Worm (Caenorhabditis elegans) whole organism, L2 larva: Measurements from ENCODE around the gene elo-1.

Experiments
- C34F6.9 ChIP-seq: fragments of 150-350 bp; optimal IDR thresholded peaks from 2 replicates; lab custom pipeline; 2014; ENCODE audit warnings: missing biosample characterization, missing genetic modification characterization
- F13H6.1 ChIP-seq: sonication (generic microtip); optimal IDR thresholded peaks from 2 replicates; lab custom pipeline; 2016; ENCODE audit warnings: missing genetic modification characterization, missing compliant biosample characterization
- R02D3.7 ChIP-seq: fragments of 150-350 bp; optimal IDR thresholded peaks from 2 replicates; lab custom pipeline; 2014; ENCODE audit warnings: missing biosample characterization, missing genetic modification characterization
- Y55F3AM.14 ChIP-seq: fragments of 200-800 bp; sonication (Bioruptor generic); optimal IDR thresholded peaks from 2 replicates; lab custom pipeline; 2018; ENCODE audit warnings: mild to moderate bottlenecking, missing genetic modification characterization, missing compliant biosample characterization
- ZK546.5 ChIP-seq: sonication (generic microtip); optimal IDR thresholded peaks from 2 replicates; lab custom pipeline; 2017; ENCODE audit warnings: missing biosample characterization, missing genetic modification characterization
- alr-1 ChIP-seq: fragments of 150-350 bp; optimal IDR thresholded peaks from 2 replicates; lab custom pipeline; 2014; ENCODE audit warnings: missing biosample characterization, missing genetic modification characterization
- aly-2 ChIP-seq: fragments of 150-350 bp; optimal IDR thresholded peaks from 2 replicates; lab custom pipeline; 2014; ENCODE audit warnings: missing biosample characterization, missing genetic modification characterization
- ama-1 ChIP-seq: fragments of 150-350 bp; optimal IDR thresholded peaks from 2 replicates; lab custom pipeline; 2018; ENCODE audit warnings: inconsistent platforms
- blmp-1 ChIP-seq: sonication (generic microtip); optimal IDR thresholded peaks from 2 replicates; lab custom pipeline; 2017; ENCODE audit warnings: missing genetic modification characterization, mild to moderate bottlenecking, missing compliant biosample characterization, antibody characterized with exemption, moderate library complexity; ENCODE audit not compliant: insufficient read depth
- ceh-16 ChIP-seq: fragments of 150-350 bp; optimal IDR thresholded peaks from 2 replicates; lab custom pipeline; 2014; ENCODE audit warnings: missing biosample characterization, missing genetic modification characterization
- ceh-82 ChIP-seq: fragments of 150-350 bp; optimal IDR thresholded peaks from 2 replicates; lab custom pipeline; 2014; ENCODE audit warnings: missing biosample characterization, missing genetic modification characterization
- crh-2 ChIP-seq: sonication (generic microtip); optimal IDR thresholded peaks from 2 replicates; lab custom pipeline; 2017; ENCODE audit warnings: missing biosample characterization, missing genetic modification characterization
- dmd-4 ChIP-seq: sonication (generic microtip); optimal IDR thresholded peaks from 2 replicates; lab custom pipeline; 2017; ENCODE audit warnings: missing biosample characterization, missing genetic modification characterization
- egl-27 ChIP-seq: sonication (generic microtip); optimal IDR thresholded peaks from 3 replicates; lab custom pipeline; 2017; ENCODE audit warnings: missing biosample characterization, missing genetic modification reagents, missing genetic modification characterization
- fos-1 ChIP-seq: fragments of 150-350 bp; optimal IDR thresholded peaks from 2 replicates; lab custom pipeline; 2014; ENCODE audit warnings: missing biosample characterization, missing genetic modification characterization
- gmeb-1 ChIP-seq: fragments of 150-350 bp; optimal IDR thresholded peaks from 2 replicates; lab custom pipeline; 2014; ENCODE audit warnings: missing biosample characterization, missing genetic modification characterization
- lin-11 ChIP-seq: fragments of 150-350 bp; sonication (generic microtip); optimal IDR thresholded peaks from 2 replicates; lab custom pipeline; 2014; ENCODE audit warnings: missing biosample characterization, missing genetic modification characterization, inconsistent platforms, mixed read lengths
- lin-39 ChIP-seq: fragments of 150-350 bp; optimal IDR thresholded peaks from 2 replicates; lab custom pipeline; 2014; ENCODE audit warnings: missing biosample characterization, missing genetic modification reagents, missing genetic modification characterization
- lsy-2 ChIP-seq, 2 experiments: fragments of 150-350 bp in 1 of 2; sonication (generic microtip) in 1 of 2; optimal IDR thresholded peaks; 2 replicates each; lab custom pipeline; 2014 to 2017; ENCODE audit warnings: missing biosample characterization in 2 of 2, missing genetic modification characterization in 2 of 2
- mab-5 ChIP-seq: fragments of 150-350 bp; optimal IDR thresholded peaks from 2 replicates; lab custom pipeline; 2014; ENCODE audit warnings: missing biosample characterization, missing genetic modification characterization
- mbf-1 ChIP-seq: sonication (generic microtip); optimal IDR thresholded peaks from 2 replicates; lab custom pipeline; 2017; ENCODE audit warnings: missing biosample characterization, missing genetic modification characterization
- mdl-1 ChIP-seq, 2 experiments: fragments of 150-350 bp in 1 of 2; sonication (generic microtip) in 1 of 2; optimal IDR thresholded peaks; 2 replicates each; lab custom pipeline; 2017; ENCODE audit warnings: missing biosample characterization in 2 of 2, missing genetic modification characterization in 2 of 2
- nhr-10 ChIP-seq: sonication (generic microtip); optimal IDR thresholded peaks from 2 replicates; lab custom pipeline; 2017; ENCODE audit warnings: missing biosample characterization, missing genetic modification characterization
- nhr-12 ChIP-seq: fragments of 150-350 bp; optimal IDR thresholded peaks from 2 replicates; lab custom pipeline; 2014; ENCODE audit warnings: missing biosample characterization, missing genetic modification characterization
- nhr-129 ChIP-seq: fragments of 150-350 bp; optimal IDR thresholded peaks from 2 replicates; lab custom pipeline; 2014; ENCODE audit warnings: missing biosample characterization, missing genetic modification characterization
- nhr-21 ChIP-seq: fragments of 150-350 bp; optimal IDR thresholded peaks from 2 replicates; lab custom pipeline; 2014; ENCODE audit warnings: missing biosample characterization, missing genetic modification characterization
- nhr-23 ChIP-seq: fragments of 150-350 bp; optimal IDR thresholded peaks from 2 replicates; lab custom pipeline; 2014; ENCODE audit warnings: missing biosample characterization, missing genetic modification reagents, missing genetic modification characterization
- nhr-237 ChIP-seq: fragments of 150-350 bp; optimal IDR thresholded peaks from 2 replicates; lab custom pipeline; 2014; ENCODE audit warnings: missing biosample characterization, missing genetic modification characterization
- nhr-25 ChIP-seq: fragments of 150-350 bp; sonication (generic microtip); optimal IDR thresholded peaks from 3 replicates; lab custom pipeline; 2014; ENCODE audit warnings: missing biosample characterization, missing genetic modification characterization
- nhr-77 ChIP-seq: fragments of 150-350 bp; optimal IDR thresholded peaks from 2 replicates; lab custom pipeline; 2014; ENCODE audit warnings: missing biosample characterization, missing genetic modification characterization
- peb-1 ChIP-seq: fragments of 150-350 bp; optimal IDR thresholded peaks from 2 replicates; lab custom pipeline; 2014; ENCODE audit warnings: missing biosample characterization, missing genetic modification characterization
- sem-4 ChIP-seq: fragments of 150-350 bp; optimal IDR thresholded peaks from 2 replicates; lab custom pipeline; 2014; ENCODE audit warnings: missing biosample characterization, missing genetic modification reagents, missing genetic modification characterization
- skn-1 ChIP-seq: sonication (generic microtip); optimal IDR thresholded peaks from 2 replicates; lab custom pipeline; 2017; ENCODE audit warnings: missing biosample characterization, missing genetic modification characterization
- sma-3 ChIP-seq: sonication (generic microtip); optimal IDR thresholded peaks from 2 replicates; lab custom pipeline; 2016; ENCODE audit warnings: missing genetic modification reagents, missing genetic modification characterization, missing compliant biosample characterization
- sma-9 ChIP-seq, 2 experiments: fragments of 150-350 bp in 1 of 2; sonication (generic microtip) in 1 of 2; optimal IDR thresholded peaks; 2 replicates each; lab custom pipeline; 2014 to 2016; ENCODE audit warnings: missing genetic modification characterization in 2 of 2, mild to moderate bottlenecking in 1 of 2, missing biosample characterization in 1 of 2, missing compliant biosample characterization in 1 of 2, missing genetic modification reagents in 1 of 2, moderate library complexity in 1 of 2
- snpc-4 ChIP-seq: fragments of 150-350 bp; optimal IDR thresholded peaks from 2 replicates; lab custom pipeline; 2014; ENCODE audit warnings: missing biosample characterization, missing genetic modification characterization
- unc-39 ChIP-seq: fragments of 150-350 bp; optimal IDR thresholded peaks from 2 replicates; lab custom pipeline; 2014; ENCODE audit warnings: missing biosample characterization, missing genetic modification characterization
- unc-55 ChIP-seq: fragments of 150-350 bp; sonication (generic microtip); optimal IDR thresholded peaks from 3 replicates; lab custom pipeline; 2014; ENCODE audit warnings: missing biosample characterization, missing genetic modification reagents, missing genetic modification characterization
- zag-1 ChIP-seq: fragments of 150-350 bp; optimal IDR thresholded peaks from 2 replicates; lab custom pipeline; 2014; ENCODE audit warnings: missing biosample characterization, missing genetic modification characterization
- ztf-1 ChIP-seq: fragments of 200-800 bp; sonication (Bioruptor generic); conservative IDR thresholded peaks from 2 replicates; pipeline ENCODE4 v1.3.6; 2022; ENCODE audit warnings: missing genetic modification characterization, missing compliant biosample characterization
- ztf-4 ChIP-seq: fragments of 150-350 bp; optimal IDR thresholded peaks from 2 replicates; lab custom pipeline; 2014; ENCODE audit warnings: missing biosample characterization, missing genetic modification characterization

elo-1 gene

ce11 chrIV:9527002-9527401 is 836 bp downstream of the elo-1 start:
- TF ChIP-seq sem-4 (no peak), fos-1 (tag; lab: Kevin White, UChicago) (peak; percentile 5), blmp-1 (tag; lab: Kevin White, UChicago) (no peak), ama-1 (lab: Kevin White, UChicago) (no peak)

ce11 chrIV:9529647-9530046 is 3.5 kb downstream of the elo-1 start, which contains the start of gene elo-7:
elo-7 (plus strand) TSS chrIV:9529947.
- no peak for TF ChIP-seq Y55F3AM.14 (GFP tag; lab: Kevin White, UChicago)
- TF ChIP-seq dmd-4 (tag; lab: Kevin White, UChicago), result no peak
- no peak for TF ChIP-seq nhr-77 (tag; lab: Kevin White, UChicago)
- TF ChIP-seq unc-39 (tag; lab: Kevin White, UChicago), result no peak
- TF ChIP-seq zag-1 (tag; lab: Kevin White, UChicago), result no peak
- TF ChIP-seq R02D3.7 (tag; lab: Kevin White, UChicago), result no peak
- TF ChIP-seq unc-55 (GFP tag; lab: Kevin White, UChicago), result no peak
- TF ChIP-seq egl-27 (tag; lab: Kevin White, UChicago), result no peak
- no peak for TF ChIP-seq alr-1 (tag; lab: Kevin White, UChicago)
- no peak for TF ChIP-seq lsy-2 (tag; optimal IDR thresholded peaks at IDR 0.05; lab: Kevin White, UChicago)
- TF ChIP-seq aly-2 (tag; lab: Kevin White, UChicago), result no peak
- no peak for TF ChIP-seq nhr-237 (tag; lab: Kevin White, UChicago)
- TF ChIP-seq gmeb-1 (tag; lab: Kevin White, UChicago), result no peak

ce11 chrIV:9530768-9531167 is 4.6 kb downstream of the elo-1 start:
- TF ChIP-seq skn-1 (tag; lab: Kevin White, UChicago) (no peak), peb-1 (tag; lab: Kevin White, UChicago) (no peak), nhr-21 (tag; lab: Kevin White, UChicago) (no peak), lin-39 (tag; lab: Kevin White, UChicago) (no peak), ceh-82 (tag; lab: Kevin White, UChicago) (no peak), mbf-1 (tag; lab: Kevin White, UChicago) (no peak), ztf-4 (tag; lab: Kevin White, UChicago) (no peak), alr-1 (tag; lab: Kevin White, UChicago) (no peak), nhr-23 (tag; lab: Kevin White, UChicago) (no peak)

- no peak for TF ChIP-seq F13H6.1 (tag; lab: Kevin White, UChicago)
- TF ChIP-seq ztf-4 (tag; lab: Kevin White, UChicago), result no peak
- TF ChIP-seq unc-39 (tag; lab: Kevin White, UChicago), result no peak
- TF ChIP-seq egl-27 (tag; lab: Kevin White, UChicago), result no peak
- TF ChIP-seq skn-1 (tag; lab: Kevin White, UChicago), result no peak
- no peak for TF ChIP-seq blmp-1 (tag; lab: Kevin White, UChicago)
- no peak for TF ChIP-seq lin-39 (tag; lab: Kevin White, UChicago)
- TF ChIP-seq nhr-12 (tag; lab: Kevin White, UChicago), result no peak
- no peak for TF ChIP-seq mdl-1 (tag; optimal IDR thresholded peaks at IDR 0.05; lab: Kevin White, UChicago)
Observed at ce11 chrIV:9533071-9533470, 6.9 kb downstream of the elo-1 start, which contains the start of gene F56H11.2. F56H11.2 (minus strand) TSS chrIV:9533171.

- no peak for TF ChIP-seq ztf-1 (GFP tag; lab: Robert Waterston, UW)
- peak; percentile 9 for TF ChIP-seq fos-1 (tag; lab: Kevin White, UChicago)
- peak; percentile 72 for TF ChIP-seq ceh-16
- peak; percentile 9 for TF ChIP-seq F13H6.1 (tag; lab: Kevin White, UChicago)
- TF ChIP-seq mdl-1 (tag; optimal IDR thresholded peaks at IDR 0.05; lab: Kevin White, UChicago), result no peak
- no peak for TF ChIP-seq ceh-82 (tag; lab: Kevin White, UChicago)
- no peak for TF ChIP-seq nhr-10 (tag; lab: Kevin White, UChicago)
- TF ChIP-seq sma-9 (GFP tag; optimal IDR thresholded peaks at IDR 0.05; lab: Kevin White, UChicago), result peak; percentile 61
- TF ChIP-seq sma-9 (tag; optimal IDR thresholded peaks at IDR 0.05; lab: Kevin White, UChicago), result no peak
- TF ChIP-seq mbf-1 (tag; lab: Kevin White, UChicago), result no peak
- TF ChIP-seq sem-4, result no peak
- no peak for TF ChIP-seq unc-39 (tag; lab: Kevin White, UChicago)
- no peak for TF ChIP-seq snpc-4 (tag; lab: Kevin White, UChicago)
- no peak for TF ChIP-seq ZK546.5 (tag; lab: Kevin White, UChicago)
- no peak for TF ChIP-seq mab-5 (tag; lab: Kevin White, UChicago)
- TF ChIP-seq ztf-4 (tag; lab: Kevin White, UChicago), result no peak
- TF ChIP-seq crh-2, result peak; percentile 38
- TF ChIP-seq C34F6.9 (tag; lab: Kevin White, UChicago), result peak; percentile 20
- TF ChIP-seq gmeb-1 (tag; lab: Kevin White, UChicago), result peak; percentile 50
- TF ChIP-seq lsy-2 (tag; optimal IDR thresholded peaks at IDR 0.05; lab: Kevin White, UChicago), result peak in 1 of 2 experiments; percentile 34
- no peak for TF ChIP-seq nhr-23 (tag; lab: Kevin White, UChicago)
- no peak for TF ChIP-seq nhr-237 (tag; lab: Kevin White, UChicago)
- TF ChIP-seq R02D3.7 (tag; lab: Kevin White, UChicago), result no peak
- TF ChIP-seq Y55F3AM.14 (GFP tag; lab: Kevin White, UChicago), result no peak
- TF ChIP-seq lin-11, result no peak
- TF ChIP-seq nhr-21 (tag; lab: Kevin White, UChicago), result peak; percentile 41
- peak; percentile 63 for TF ChIP-seq nhr-129 (tag; lab: Kevin White, UChicago)
- TF ChIP-seq egl-27 (tag; lab: Kevin White, UChicago), result peak; percentile 27
- TF ChIP-seq sma-3 (GFP tag; lab: Kevin White, UChicago), result peak; percentile 79
- no peak for TF ChIP-seq nhr-12 (tag; lab: Kevin White, UChicago)
- TF ChIP-seq nhr-25 (tag; lab: Kevin White, UChicago), result peak; percentile 89
- TF ChIP-seq blmp-1 (tag; lab: Kevin White, UChicago), result peak; percentile 67
Observed at ce11 chrIV:9534342-9534741, 8.2 kb downstream of the elo-1 start.
